Worm (Caenorhabditis elegans) whole organism, L4 larva: Measurements from ENCODE around the gene alkb-1.

Experiments used
- F26F4.8 ChIP-seq: fragments of 200-800 bp; sonication (Bioruptor generic); conservative IDR thresholded peaks from 2 replicates; pipeline ENCODE4 v1.3.6; 2022; ENCODE audit warnings: missing genetic modification characterization, missing compliant biosample characterization
- F37D6.2 ChIP-seq: sonication (generic microtip); optimal IDR thresholded peaks from 2 replicates; lab custom pipeline; 2016; ENCODE audit warnings: mild to moderate bottlenecking, missing genetic modification characterization, missing compliant biosample characterization
- F44E2.7 ChIP-seq: fragments of 200-800 bp; sonication (Bioruptor generic); IDR thresholded peaks from 2 replicates; pipeline ENCODE4 v2.1.2; 2022; ENCODE audit warnings: missing genetic modification characterization, missing compliant biosample characterization
- R02D3.7 ChIP-seq: fragments of 150-350 bp; sonication (generic microtip); optimal IDR thresholded peaks from 3 replicates; lab custom pipeline; 2014; ENCODE audit warnings: missing biosample characterization, missing genetic modification characterization
- Y48G9A.11 ChIP-seq: fragments of 200-800 bp; sonication (Bioruptor generic); IDR thresholded peaks from 2 replicates; pipeline ENCODE4 v1.3.6; 2022; ENCODE audit warnings: missing genetic modification reagents, missing genetic modification characterization, missing compliant biosample characterization
- Y75B8A.6 ChIP-seq: fragments of 200-800 bp; sonication (Bioruptor generic); IDR thresholded peaks from 2 replicates; pipeline ENCODE4 v1.3.6; 2022; ENCODE audit warnings: missing genetic modification reagents, missing genetic modification characterization, missing compliant biosample characterization
- aha-1 ChIP-seq: fragments of 150-350 bp; peaks from one replicate; lab custom pipeline; 2014; ENCODE audit warnings: missing biosample characterization, missing genetic modification characterization
- ama-1 ChIP-seq: fragments of 150-350 bp; optimal IDR thresholded peaks from 2 replicates; lab custom pipeline; 2014; ENCODE audit warnings: inconsistent platforms, mixed read lengths
- arid-1 ChIP-seq: fragments of 200-800 bp; sonication (Bioruptor generic); conservative IDR thresholded peaks from 2 replicates; pipeline ENCODE4 v1.3.6; 2022; ENCODE audit warnings: missing genetic modification reagents, missing genetic modification characterization, missing compliant biosample characterization
- ceh-28 ChIP-seq: fragments of 150-350 bp; optimal IDR thresholded peaks from 2 replicates; lab custom pipeline; 2014; ENCODE audit warnings: missing biosample characterization, missing genetic modification reagents, missing genetic modification characterization
- ceh-82 ChIP-seq: sonication (generic microtip); optimal IDR thresholded peaks from 2 replicates; lab custom pipeline; 2017; ENCODE audit warnings: missing biosample characterization, missing genetic modification characterization
- dmd-6 ChIP-seq: fragments of 200-800 bp; sonication (Bioruptor generic); IDR thresholded peaks from 2 replicates; pipeline ENCODE4 v1.3.6; 2022; ENCODE audit warnings: missing genetic modification reagents, missing genetic modification characterization, missing compliant biosample characterization
- egl-43 ChIP-seq: fragments of 200-800 bp; sonication (Bioruptor generic); IDR thresholded peaks from 2 replicates; pipeline ENCODE4 v1.3.6; 2022; ENCODE audit warnings: missing genetic modification reagents, missing genetic modification characterization, missing compliant biosample characterization
- fkh-10 ChIP-seq: fragments of 150-350 bp; optimal IDR thresholded peaks from 2 replicates; lab custom pipeline; 2014; ENCODE audit warnings: missing biosample characterization, missing genetic modification reagents, missing genetic modification characterization
- hif-1 ChIP-seq, 2 experiments: sonication (generic microtip); optimal IDR thresholded peaks; 2 replicates each; lab custom pipeline; 2016 to 2017; ENCODE audit warnings: missing compliant biosample characterization in 2 of 2, missing genetic modification characterization in 2 of 2, missing genetic modification reagents in 2 of 2, missing genotype in 2 of 2, mild to moderate bottlenecking in 1 of 2
- hmg-1.1 ChIP-seq: fragments of 200-800 bp; sonication (Bioruptor generic); IDR thresholded peaks from 2 replicates; pipeline ENCODE4 v1.3.6; 2022; ENCODE audit warnings: missing genetic modification reagents, missing genetic modification characterization, missing compliant biosample characterization
- lin-13 ChIP-seq: fragments of 150-350 bp; optimal IDR thresholded peaks from 2 replicates; lab custom pipeline; 2014; ENCODE audit warnings: missing biosample characterization, missing genetic modification reagents, missing genetic modification characterization
- lin-38 ChIP-seq: fragments of 200-800 bp; sonication (Bioruptor generic); IDR thresholded peaks from 2 replicates; pipeline ENCODE4 v1.3.6; 2022; ENCODE audit warnings: missing genetic modification reagents, missing genetic modification characterization, missing compliant biosample characterization
- lin-39 ChIP-seq: fragments of 150-350 bp; optimal IDR thresholded peaks from 2 replicates; lab custom pipeline; 2014; ENCODE audit warnings: missing biosample characterization, missing genetic modification reagents, missing genetic modification characterization
- mdt-29 ChIP-seq: fragments of 200-800 bp; sonication (Bioruptor generic); IDR thresholded peaks from 2 replicates; pipeline ENCODE4 v1.3.6; 2022; ENCODE audit warnings: missing genetic modification reagents, missing genetic modification characterization, missing compliant biosample characterization
- mep-1 ChIP-seq: fragments of 150-350 bp; sonication (generic microtip); optimal IDR thresholded peaks from 3 replicates; lab custom pipeline; 2014; ENCODE audit warnings: missing biosample characterization, missing genetic modification characterization
- nhr-111 ChIP-seq: fragments of 200-800 bp; sonication (Bioruptor generic); optimal IDR thresholded peaks from 2 replicates; lab custom pipeline; 2018; ENCODE audit warnings: mild to moderate bottlenecking, missing genetic modification characterization, missing compliant biosample characterization
- nhr-25 ChIP-seq: sonication (generic microtip); optimal IDR thresholded peaks from 2 replicates; lab custom pipeline; 2017; ENCODE audit warnings: missing genetic modification characterization, mild to moderate bottlenecking, missing compliant biosample characterization, antibody characterized with exemption, moderate library complexity, borderline replicate concordance; ENCODE audit not compliant: insufficient read depth
- nhr-48 ChIP-seq: sonication (generic microtip); optimal IDR thresholded peaks from 2 replicates; lab custom pipeline; 2016; ENCODE audit warnings: mild to moderate bottlenecking, missing genetic modification characterization, missing compliant biosample characterization
- php-3 ChIP-seq: fragments of 200-800 bp; sonication (Bioruptor generic); IDR thresholded peaks from 2 replicates; pipeline ENCODE4 v1.3.6; 2022; ENCODE audit warnings: missing genetic modification reagents, missing genetic modification characterization, missing compliant biosample characterization
- rbr-2 ChIP-seq: sonication (generic microtip); optimal IDR thresholded peaks from 2 replicates; lab custom pipeline; 2016; ENCODE audit warnings: missing genotype, missing genetic modification characterization, missing compliant biosample characterization
- set-16 ChIP-seq: fragments of 200-800 bp; sonication (Bioruptor generic); IDR thresholded peaks from 2 replicates; pipeline ENCODE4 v1.3.6; 2022; ENCODE audit warnings: missing genetic modification reagents, missing genetic modification characterization, missing compliant biosample characterization
- snpc-1.2 ChIP-seq: fragments of 200-800 bp; sonication (Bioruptor generic); IDR thresholded peaks from 2 replicates; pipeline ENCODE4 v1.3.6; 2022; ENCODE audit warnings: missing genetic modification reagents, missing genetic modification characterization, missing compliant biosample characterization
- tra-1 ChIP-seq: fragments of 200-800 bp; sonication (Bioruptor generic); IDR thresholded peaks from 2 replicates; pipeline ENCODE4 v1.3.6; 2022; ENCODE audit warnings: missing genetic modification reagents, missing genetic modification characterization, missing compliant biosample characterization
- unc-39 ChIP-seq: sonication (generic microtip); optimal IDR thresholded peaks from 2 replicates; lab custom pipeline; 2017; ENCODE audit warnings: missing biosample characterization, missing genetic modification characterization
- unc-62 ChIP-seq, 3 experiments: fragments of 150-350 bp in 1 of 3; sonication (generic microtip); optimal IDR thresholded peaks in 2 of 3; peaks in 1 of 3; 1 replicate in 1 of 3; 2 replicates in 2 of 3; lab custom pipeline; 2014 to 2017; ENCODE audit warnings: missing biosample characterization in 3 of 3, missing genetic modification characterization in 3 of 3, missing genetic modification reagents in 3 of 3, missing genotype in 1 of 3
- zfp-2 ChIP-seq: sonication (generic microtip); optimal IDR thresholded peaks from 2 replicates; lab custom pipeline; 2016; ENCODE audit warnings: mild to moderate bottlenecking, missing genetic modification characterization, missing compliant biosample characterization
- zfp-3 ChIP-seq: fragments of 200-800 bp; sonication (Bioruptor generic); conservative IDR thresholded peaks from 2 replicates; pipeline ENCODE4 v1.3.6; 2022; ENCODE audit warnings: missing genetic modification reagents, missing genetic modification characterization, missing compliant biosample characterization
- zip-2 ChIP-seq: fragments of 150-350 bp; optimal IDR thresholded peaks from 2 replicates; lab custom pipeline; 2014; ENCODE audit warnings: missing biosample characterization, missing genetic modification characterization

The alkb-1 gene

DNA sequence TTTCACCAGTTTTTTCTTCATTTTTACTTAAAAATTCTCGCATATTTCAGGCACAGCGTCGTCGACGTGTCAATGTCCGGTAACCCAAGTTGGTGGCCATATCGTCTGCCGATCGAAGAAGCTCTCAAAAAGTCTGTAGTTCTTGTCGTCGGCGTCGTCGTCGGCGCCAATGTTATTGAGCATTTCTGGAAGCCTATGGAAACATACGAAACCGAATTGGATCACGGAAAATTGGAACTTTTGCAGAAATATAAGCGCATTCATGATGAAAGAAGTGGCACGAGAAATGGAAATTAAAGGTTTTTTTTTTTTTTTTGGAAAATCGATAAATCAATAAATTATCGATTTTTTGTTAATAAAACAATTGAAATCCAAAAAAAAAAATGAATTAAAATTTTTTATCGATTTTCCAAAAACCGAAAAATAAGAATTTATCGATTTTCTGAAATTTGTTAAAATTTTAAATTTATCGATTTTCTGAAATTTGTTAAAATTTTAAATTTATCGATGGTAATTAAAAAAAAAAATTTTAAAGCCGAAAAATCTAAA, at the start of gene alkb-1:
alkb-1 (plus strand) TSS at position 51 of the 549 bp plus-strand sequence.
- TF ChIP-seq F37D6.2 (tag; lab: Kevin White, UChicago) (no peak), ceh-28 (tag; lab: Kevin White, UChicago) (peak; percentile 95), egl-43 (no peak), unc-62 (GFP tag; optimal IDR thresholded peaks at IDR 0.05 in 1 of 2; lab: Kevin White, UChicago) (peak in 1 of 2 experiments; percentile 29), unc-62 (tag; optimal IDR thresholded peaks at IDR 0.05; lab: Kevin White, UChicago) (no peak)

DNA sequence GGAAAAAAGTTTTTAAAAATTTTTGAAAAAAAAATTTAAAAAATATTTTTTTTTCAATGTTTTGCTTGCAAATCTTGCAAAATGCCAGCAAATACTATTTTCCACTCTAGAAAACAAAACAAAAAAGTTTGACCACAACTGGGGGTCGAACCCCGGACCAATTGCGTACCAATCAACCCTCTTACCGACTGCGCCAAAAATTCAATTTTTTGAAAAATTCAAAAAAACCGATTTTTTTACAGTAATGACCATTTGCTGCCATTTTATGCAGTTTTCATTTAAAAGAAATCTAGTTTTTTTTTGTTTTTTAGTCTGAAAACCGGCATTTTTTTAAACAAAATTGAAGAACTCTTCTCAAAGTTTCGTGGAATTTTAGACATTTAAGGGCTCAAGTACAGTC, 49.8 kb upstream of the alkb-1 start:
- no peak for TF ChIP-seq zfp-2 (tag; lab: Kevin White, UChicago)
- no peak for TF ChIP-seq mdt-29 (GFP tag; lab: Robert Waterston, UW)
- TF ChIP-seq F44E2.7 (GFP tag; lab: Robert Waterston, UW): no peak

- TF ChIP-seq lin-39 (tag; lab: Kevin White, UChicago) (no peak), rbr-2 (tag; lab: Kevin White, UChicago) (no peak), ama-1 (no peak), nhr-48 (tag; lab: Kevin White, UChicago) (no peak), R02D3.7 (tag; lab: Kevin White, UChicago) (no peak), nhr-25 (tag; lab: Kevin White, UChicago) (no peak), php-3 (no peak), zip-2 (tag; lab: Kevin White, UChicago) (no peak), ceh-82 (no peak), egl-43 (no peak), lin-13 (no peak), tra-1 (GFP tag; lab: Robert Waterston, UW) (no peak), hmg-1.1 (GFP tag; lab: Robert Waterston, UW) (no peak)
Observed at ce11 chrII:1365985-1366384, 46.2 kb upstream of the alkb-1 start.

- TF ChIP-seq ceh-28 (tag; lab: Kevin White, UChicago): peak; percentile 54
- no peak for TF ChIP-seq F37D6.2 (tag; lab: Kevin White, UChicago)
Observed at ce11 chrII:1368756-1369155, 43.5 kb upstream of the alkb-1 start.

DNA sequence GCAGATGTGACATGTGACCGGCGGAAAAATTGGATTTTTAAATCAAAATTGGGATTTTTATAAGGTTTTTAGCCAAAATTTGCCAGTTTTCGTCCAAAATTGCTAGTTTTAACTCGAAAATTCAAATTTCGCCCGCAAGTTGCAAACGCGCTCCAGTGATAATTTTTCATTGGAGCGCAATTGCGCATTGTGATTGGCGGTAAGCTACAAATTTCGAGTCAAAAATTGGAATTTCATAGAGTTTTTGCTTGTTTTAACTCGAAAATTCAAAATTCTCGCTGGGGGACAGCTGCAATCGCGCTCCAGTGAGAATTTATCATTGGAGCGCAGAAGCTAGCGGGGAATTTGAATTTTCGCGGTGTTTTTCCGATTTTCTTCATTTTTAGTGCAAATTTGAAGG, 42.9 kb upstream of the alkb-1 start:
- TF ChIP-seq Y75B8A.6 (GFP tag; lab: Robert Waterston, UW) (no peak), lin-38 (GFP tag; lab: Robert Waterston, UW) (peak; percentile 88)

DNA sequence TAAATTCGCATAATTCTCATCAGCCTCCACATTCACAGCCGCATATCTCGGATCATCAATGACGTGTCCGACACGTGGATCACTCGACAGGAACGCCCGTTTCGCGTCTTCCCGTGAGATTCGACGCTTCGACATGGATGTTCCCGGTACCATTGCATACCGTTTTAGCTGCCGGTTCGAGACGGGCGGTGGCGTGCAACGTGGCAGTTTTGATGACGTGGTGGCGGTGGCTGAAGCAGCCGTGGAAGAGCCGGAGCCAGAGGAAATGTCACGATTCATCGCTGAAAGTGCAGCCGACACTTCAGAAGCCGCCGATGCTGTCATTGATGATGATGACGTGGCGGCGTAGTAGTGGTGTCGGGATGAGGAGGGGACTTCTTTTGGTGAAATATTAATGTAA, 40.7 kb upstream of the alkb-1 start:
- peak; percentile 73 for TF ChIP-seq set-16 (GFP tag; lab: Robert Waterston, UW)
- TF ChIP-seq snpc-1.2 (GFP tag; lab: Robert Waterston, UW): no peak

DNA sequence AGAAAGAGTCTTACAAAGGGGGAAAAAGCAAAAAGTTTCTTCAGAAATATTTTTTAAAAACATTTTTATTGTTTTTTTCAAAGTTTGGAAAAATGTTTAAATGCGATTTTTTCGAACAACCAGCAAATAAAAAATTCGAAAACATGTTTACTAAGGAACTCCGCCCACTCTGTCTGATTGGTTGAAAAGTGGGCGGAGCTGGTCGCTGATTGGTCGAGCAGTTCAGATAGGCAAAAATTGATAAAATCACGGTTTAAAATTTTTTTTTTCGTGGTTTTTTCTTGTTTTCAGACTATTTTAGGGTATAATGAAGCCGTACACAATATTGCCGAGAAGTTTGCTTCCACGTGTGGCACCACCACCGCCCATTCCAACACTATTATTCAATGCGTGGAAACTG, 40.1 kb upstream of the alkb-1 start:
- TF ChIP-seq arid-1 (no peak), nhr-111 (no peak), Y48G9A.11 (GFP tag; lab: Robert Waterston, UW) (no peak), aha-1 (tag; lab: Kevin White, UChicago) (no peak), mep-1 (tag; lab: Kevin White, UChicago) (no peak), unc-39 (tag; lab: Kevin White, UChicago) (no peak), hif-1 (tag; optimal IDR thresholded peaks at IDR 0.05; lab: Kevin White, UChicago) (no peak), zfp-3 (GFP tag; lab: Robert Waterston, UW) (no peak), fkh-10 (GFP tag; lab: Kevin White, UChicago) (no peak), dmd-6 (GFP tag; lab: Robert Waterston, UW) (no peak), F26F4.8 (no peak)
